Fruit fly (Drosophila melanogaster) whole organism, embryonic: ENCODE data around the gene Hat1.

ENCODE experiments used
- Asciz ChIP-seq: fragments of 200-800 bp; sonication (Bioruptor generic); optimal IDR thresholded peaks from 2 replicates; lab custom pipeline; 2017; ENCODE audit warnings: missing biosample characterization, mild to moderate bottlenecking, missing genetic modification characterization, missing genetic modification reagents
- Atf-2 ChIP-seq: fragments of 200-800 bp; sonication (Bioruptor generic); optimal IDR thresholded peaks from 2 replicates; lab custom pipeline; 2016; ENCODE audit warnings: missing biosample characterization, missing genetic modification characterization
- Awh ChIP-seq: fragments of 200-800 bp; sonication (Bioruptor generic); IDR thresholded peaks from 2 replicates; pipeline ENCODE4, ENCODE4 v1.3.6; 2022; ENCODE audit warnings: missing biosample characterization, missing genetic modification characterization
- B-H1 ChIP-seq: fragments of 200-800 bp; sonication (Bioruptor generic); IDR thresholded peaks from 3 replicates; pipeline ENCODE4 v1.3.6; 2022; ENCODE audit warnings: missing biosample characterization, missing genetic modification characterization
- CG10209 ChIP-seq: fragments of 200-800 bp; sonication (Bioruptor generic); optimal IDR thresholded peaks from 3 replicates; lab custom pipeline; 2017; ENCODE audit warnings: missing biosample characterization, mild to moderate bottlenecking, missing genetic modification characterization, missing genetic modification reagents
- CG10274 ChIP-seq: fragments of 200-800 bp; sonication (Bioruptor generic); optimal IDR thresholded peaks from 3 replicates; lab custom pipeline; 2017; ENCODE audit warnings: missing biosample characterization, mild to moderate bottlenecking, missing genetic modification characterization
- CG10462 ChIP-seq: fragments of 200-800 bp; sonication (Bioruptor generic); optimal IDR thresholded peaks from 2 replicates; lab custom pipeline; 2016; ENCODE audit warnings: missing biosample characterization, missing genetic modification characterization
- CG12071 ChIP-seq: fragments of 200-800 bp; sonication (Bioruptor generic); optimal IDR thresholded peaks from 3 replicates; lab custom pipeline; 2018; ENCODE audit warnings: missing biosample characterization, mild to moderate bottlenecking, missing genetic modification characterization
- CG12769 ChIP-seq: fragments of 200-800 bp; sonication (Bioruptor generic); optimal IDR thresholded peaks from 2 replicates; lab custom pipeline; 2019; ENCODE audit warnings: missing biosample characterization, mild to moderate bottlenecking, missing genetic modification characterization, moderate library complexity
- CG15011 ChIP-seq: fragments of 200-800 bp; sonication (Bioruptor generic); optimal IDR thresholded peaks from 3 replicates; lab custom pipeline; 2018; ENCODE audit warnings: missing biosample characterization, mild to moderate bottlenecking, missing genetic modification characterization
- CG15269 ChIP-seq: fragments of 200-800 bp; sonication (Bioruptor generic); optimal IDR thresholded peaks from 2 replicates; lab custom pipeline; 2018; ENCODE audit warnings: missing biosample characterization, mild to moderate bottlenecking, missing genetic modification characterization, moderate library complexity
- CG1792 ChIP-seq: fragments of 200-800 bp; sonication (Bioruptor generic); optimal IDR thresholded peaks from 2 replicates; lab custom pipeline; 2016; ENCODE audit warnings: missing biosample characterization, missing genetic modification characterization
- CG18011 ChIP-seq: fragments of 200-800 bp; sonication (Bioruptor generic); optimal IDR thresholded peaks from 2 replicates; lab custom pipeline; 2017; ENCODE audit warnings: missing biosample characterization, missing genetic modification characterization, mild to moderate bottlenecking, moderate library complexity, missing genotype
- CG18262 ChIP-seq: fragments of 200-800 bp; optimal IDR thresholded peaks from 3 replicates; lab custom pipeline; 2019; ENCODE audit warnings: missing biosample characterization, mild to moderate bottlenecking, missing genetic modification characterization, moderate library complexity
- CG1832 ChIP-seq: fragments of 200-800 bp; sonication (Bioruptor generic); optimal IDR thresholded peaks from 2 replicates; lab custom pipeline; 2017; ENCODE audit warnings: missing biosample characterization, mild to moderate bottlenecking, missing genetic modification characterization, inconsistent platforms
- CG2202 ChIP-seq: fragments of 200-800 bp; sonication (Bioruptor generic); optimal IDR thresholded peaks from 2 replicates; lab custom pipeline; 2018; ENCODE audit warnings: missing biosample characterization, mild to moderate bottlenecking, missing genetic modification characterization
- CG30020 ChIP-seq: fragments of 200-800 bp; optimal IDR thresholded peaks from 2 replicates; lab custom pipeline; 2019; ENCODE audit warnings: missing biosample characterization, mild to moderate bottlenecking, missing genetic modification characterization, moderate library complexity
- CG3065 ChIP-seq: fragments of 200-800 bp; sonication (Bioruptor generic); optimal IDR thresholded peaks from 2 replicates; lab custom pipeline; 2016; ENCODE audit warnings: missing biosample characterization, missing genetic modification characterization
- CG3281 ChIP-seq: fragments of 200-800 bp; sonication (Bioruptor generic); optimal IDR thresholded peaks from 3 replicates; lab custom pipeline; 2017; ENCODE audit warnings: missing biosample characterization, mild to moderate bottlenecking, missing genetic modification characterization
- CG4328 ChIP-seq: fragments of 200-800 bp; sonication (Bioruptor generic); optimal IDR thresholded peaks from 3 replicates; lab custom pipeline; 2017; ENCODE audit warnings: missing biosample characterization, missing genetic modification reagents, missing genetic modification characterization
- CG5245 ChIP-seq: fragments of 200-800 bp; sonication (Bioruptor generic); optimal IDR thresholded peaks from 3 replicates; lab custom pipeline; 2016; ENCODE audit warnings: missing biosample characterization, missing genetic modification characterization
- CG6813 ChIP-seq: fragments of 200-800 bp; sonication (Bioruptor generic); optimal IDR thresholded peaks from 2 replicates; lab custom pipeline; 2017; ENCODE audit warnings: missing biosample characterization, missing genetic modification characterization, mild to moderate bottlenecking, moderate library complexity, missing genetic modification reagents
- CG7839 ChIP-seq: fragments of 200-800 bp; sonication (Bioruptor generic); optimal IDR thresholded peaks from 3 replicates; lab custom pipeline; 2018; ENCODE audit warnings: missing biosample characterization, mild to moderate bottlenecking, missing genetic modification characterization, moderate library complexity
- CG7987 ChIP-seq: fragments of 200-800 bp; sonication (Bioruptor generic); optimal IDR thresholded peaks from 2 replicates; lab custom pipeline; 2018; ENCODE audit warnings: missing biosample characterization, mild to moderate bottlenecking, missing genetic modification characterization, moderate library complexity
- CG8388 ChIP-seq: fragments of 200-800 bp; sonication (Bioruptor generic); optimal IDR thresholded peaks from 2 replicates; lab custom pipeline; 2019; ENCODE audit warnings: missing biosample characterization, mild to moderate bottlenecking, missing genetic modification characterization, moderate library complexity
- Dek ChIP-seq: fragments of 200-800 bp; sonication (Bioruptor generic); optimal IDR thresholded peaks from 3 replicates; lab custom pipeline; 2019; ENCODE audit warnings: missing biosample characterization, mild to moderate bottlenecking, missing genetic modification characterization, moderate library complexity
- Doc3 ChIP-seq: fragments of 200-800 bp; sonication (Bioruptor generic); IDR thresholded peaks from 3 replicates; pipeline ENCODE4 v1.3.6; 2022; ENCODE audit warnings: missing biosample characterization, missing genetic modification characterization; ENCODE audit not compliant: partially characterized antibody
- GATAe ChIP-seq: fragments of 200-800 bp; sonication (Bioruptor generic); conservative IDR thresholded peaks from 2 replicates; pipeline ENCODE4 v1.3.6; 2022; ENCODE audit warnings: missing biosample characterization, missing genetic modification characterization
- Gug ChIP-seq: fragments of 200-800 bp; sonication (Bioruptor generic); IDR thresholded peaks from 4 replicates; pipeline ENCODE4 v1.3.6; 2022; ENCODE audit warnings: missing biosample characterization, missing genetic modification characterization
- HmgD ChIP-seq: fragments of 200-800 bp; sonication (Bioruptor generic); optimal IDR thresholded peaks from 3 replicates; lab custom pipeline; 2016; ENCODE audit warnings: missing biosample characterization, missing genetic modification characterization
- Hsf ChIP-seq: fragments of 200-800 bp; sonication (Bioruptor generic); optimal IDR thresholded peaks from 3 replicates; lab custom pipeline; 2016; ENCODE audit warnings: missing biosample characterization, missing genetic modification characterization
- Lpt ChIP-seq: fragments of >200 bp; optimal IDR thresholded peaks from 2 replicates; lab custom pipeline; 2018; ENCODE audit warnings: missing biosample characterization, missing genetic modification characterization
- Med ChIP-seq: fragments of 200-800 bp; sonication (Bioruptor generic); peaks from one replicate; lab custom pipeline; 2016; ENCODE audit warnings: missing biosample characterization, missing genetic modification characterization, mild to moderate bottlenecking, inconsistent platforms, moderate library complexity
- NfI ChIP-seq: fragments of 200-800 bp; sonication (Bioruptor generic); optimal IDR thresholded peaks from 3 replicates; lab custom pipeline; 2018; ENCODE audit warnings: missing biosample characterization, mild to moderate bottlenecking, missing genetic modification characterization, moderate library complexity
- Ssrp ChIP-seq: fragments of 200-800 bp; sonication (Bioruptor generic); optimal IDR thresholded peaks from 2 replicates; lab custom pipeline; 2018; ENCODE audit warnings: missing biosample characterization, mild to moderate bottlenecking, missing genetic modification characterization, moderate library complexity
- Taf1 ChIP-seq: fragments of 200-800 bp; sonication (Bioruptor generic); IDR thresholded peaks from 2 replicates; pipeline ENCODE4 v1.3.6; 2022; ENCODE audit warnings: missing biosample characterization, missing genetic modification characterization
- Usf ChIP-seq: fragments of 200-800 bp; sonication (Bioruptor generic); optimal IDR thresholded peaks from 2 replicates; lab custom pipeline; 2017; ENCODE audit warnings: missing genotype, missing biosample characterization, missing genetic modification characterization
- Vsx1 ChIP-seq: fragments of 200-800 bp; sonication (Bioruptor generic); optimal IDR thresholded peaks from 2 replicates; lab custom pipeline; 2017; ENCODE audit warnings: missing biosample characterization, mild to moderate bottlenecking, missing genetic modification characterization, missing genetic modification reagents
- bsh ChIP-seq, 2 experiments: fragments of 200-800 bp; sonication (Bioruptor generic); optimal IDR thresholded peaks; 2 replicates each; lab custom pipeline; 2017 to 2018; ENCODE audit warnings: mild to moderate bottlenecking in 2 of 2, missing biosample characterization in 2 of 2, missing genetic modification characterization in 2 of 2, moderate library complexity in 1 of 2
- grn ChIP-seq: fragments of 200-800 bp; sonication (Bioruptor generic); optimal IDR thresholded peaks from 3 replicates; lab custom pipeline; 2017; ENCODE audit warnings: missing biosample characterization, missing genetic modification characterization
- gsb-n ChIP-seq: fragments of 200-800 bp; sonication (Bioruptor generic); optimal IDR thresholded peaks from 3 replicates; lab custom pipeline; 2018; ENCODE audit warnings: missing biosample characterization, mild to moderate bottlenecking, missing genetic modification characterization
- ind ChIP-seq: fragments of 200-800 bp; sonication (Bioruptor generic); optimal IDR thresholded peaks from 3 replicates; lab custom pipeline; 2016; ENCODE audit warnings: missing biosample characterization, missing genetic modification characterization
- kni ChIP-seq: fragments of 200-800 bp; sonication (Bioruptor generic); optimal IDR thresholded peaks from 3 replicates; lab custom pipeline; 2017; ENCODE audit warnings: mild to moderate bottlenecking, missing biosample characterization, missing genetic modification reagents, missing genetic modification characterization
- mld ChIP-seq: fragments of 200-800 bp; sonication (Bioruptor generic); IDR thresholded peaks from 3 replicates; pipeline ENCODE4 v1.3.6; 2022; ENCODE audit warnings: missing biosample characterization, missing genetic modification characterization; ENCODE audit not compliant: partially characterized antibody
- odd ChIP-seq: fragments of 200-800 bp; sonication (Bioruptor generic); optimal IDR thresholded peaks from 2 replicates; lab custom pipeline; 2017; ENCODE audit warnings: missing biosample characterization, mild to moderate bottlenecking, missing genetic modification characterization
- pros ChIP-seq: fragments of 200-800 bp; sonication (Bioruptor generic); optimal IDR thresholded peaks from 3 replicates; lab custom pipeline; 2019; ENCODE audit warnings: missing biosample characterization, mild to moderate bottlenecking, missing genetic modification characterization, moderate library complexity
- rib ChIP-seq: fragments of 200-800 bp; sonication (Bioruptor generic); IDR thresholded peaks from 2 replicates; pipeline ENCODE4 v1.3.6; 2022; ENCODE audit warnings: missing biosample characterization, missing genetic modification characterization
- slbo ChIP-seq: fragments of 200-800 bp; sonication (Bioruptor generic); IDR thresholded peaks from 2 replicates; pipeline ENCODE4 v1.3.6; 2022; ENCODE audit warnings: missing biosample characterization, missing genetic modification characterization
- vfl ChIP-seq: fragments of 200-800 bp; sonication (Bioruptor generic); optimal IDR thresholded peaks from 2 replicates; lab custom pipeline; 2016; ENCODE audit warnings: missing biosample characterization, missing genetic modification characterization
- wek ChIP-seq: fragments of 200-800 bp; sonication (Bioruptor generic); optimal IDR thresholded peaks from 3 replicates; lab custom pipeline; 2018; ENCODE audit warnings: missing biosample characterization, mild to moderate bottlenecking, missing genetic modification characterization, moderate library complexity

The Hat1 gene

dm6 chr3R:5791497-5791896, 2.3 kb upstream of the Hat1 start, which contains the start of gene Hpf1 (continued):
- TF ChIP-seq Awh (peak; percentile 94), wek (GFP tag; lab: Kevin White, UChicago) (peak; percentile 99), CG5245 (peak; percentile 97), B-H1 (GFP tag; lab: Robert Waterston, UW) (peak; percentile 97), CG1832 (GFP tag; lab: Kevin White, UChicago) (no peak), gsb-n (tag; lab: Kevin White, UChicago) (peak; percentile 96), CG6813 (GFP tag; lab: Kevin White, UChicago) (peak; percentile 96), CG1792 (peak; percentile 97), bsh (GFP tag; optimal IDR thresholded peaks at IDR 0.05; lab: Kevin White, UChicago) (peak; percentile 97 to 98), Med (GFP tag; lab: Kevin White, UChicago) (peak; percentile 100), Ssrp (tag; lab: Kevin White, UChicago) (peak; percentile 97), CG12769 (tag; lab: Kevin White, UChicago) (peak; percentile 99), CG3065 (GFP tag; lab: Kevin White, UChicago) (peak; percentile 98), CG15269 (tag; lab: Kevin White, UChicago) (peak; percentile 99), rib (peak; percentile 97), CG10274 (GFP tag; lab: Kevin White, UChicago) (peak; percentile 93), slbo (GFP tag; lab: Robert Waterston, UW) (peak; percentile 99), CG30020 (tag; lab: Kevin White, UChicago) (peak; percentile 85), CG18011 (GFP tag; lab: Kevin White, UChicago) (peak; percentile 92), ind (GFP tag; lab: Kevin White, UChicago) (peak; percentile 99), CG4328 (GFP tag; lab: Kevin White, UChicago) (peak; percentile 94), Atf-2 (GFP tag; lab: Kevin White, UChicago) (peak; percentile 98), CG7987 (GFP tag; lab: Kevin White, UChicago) (peak; percentile 95), CG15011 (peak; percentile 97), GATAe (peak; percentile 96), CG12071 (GFP tag; lab: Kevin White, UChicago) (peak; percentile 98), CG8388 (GFP tag; lab: Kevin White, UChicago) (peak; percentile 96), Hsf (GFP tag; lab: Kevin White, UChicago) (peak; percentile 99), CG3281 (GFP tag; lab: Kevin White, UChicago) (peak; percentile 99), kni (GFP tag; lab: Kevin White, UChicago) (peak; percentile 68), Asciz (GFP tag; lab: Kevin White, UChicago) (peak; percentile 96), Vsx1 (GFP tag; lab: Kevin White, UChicago) (peak; percentile 94), Dek (tag; lab: Kevin White, UChicago) (peak; percentile 97), vfl (peak; percentile 98), CG2202 (tag; lab: Kevin White, UChicago) (peak; percentile 96), CG7839 (peak; percentile 99), Lpt (GFP tag; lab: Kevin White, UChicago) (no peak), Taf1 (GFP tag; lab: Robert Waterston, UW) (peak; percentile 97), CG18262 (tag; lab: Kevin White, UChicago) (peak; percentile 98), pros (GFP tag; lab: Kevin White, UChicago) (peak; percentile 30), Doc3 (no peak), grn (GFP tag; lab: Kevin White, UChicago) (no peak), mld (no peak), Usf (GFP tag; lab: Kevin White, UChicago) (peak; percentile 95), odd (GFP tag; lab: Kevin White, UChicago) (peak; percentile 96), Gug (GFP tag; lab: Robert Waterston, UW) (peak; percentile 98), CG10209 (GFP tag; lab: Kevin White, UChicago) (peak; percentile 98), HmgD (GFP tag; lab: Kevin White, UChicago) (peak; percentile 98), CG10462 (GFP tag; lab: Kevin White, UChicago) (peak; percentile 98), NfI (GFP tag; lab: Kevin White, UChicago) (peak; percentile 98)
